Fruit fly (Drosophila melanogaster): ENCODE measurements around the gene CG5961.
"Not testable (repeated sequence)": the region's sequence is repeated elsewhere in the genome, so short reads cannot be mapped to it uniquely, and the experiment has no call there.

The CG5961 gene

dm6 chr3R:12459879-12460522 is at the start of gene CG5961, which contains the start of gene Polr3C (continued):
- TF ChIP-seq HmgZ (tag; optimal IDR thresholded peaks at IDR 0.05) = peak; percentile 24
- no peak for TF ChIP-seq CG7556 (GFP tag; optimal IDR thresholded peaks at IDR 0.05)
- no peak for TF ChIP-seq Tbp (GFP tag; optimal IDR thresholded peaks at IDR 0.05)
- no peak for TF ChIP-seq Side (GFP tag; optimal IDR thresholded peaks at IDR 0.05)
- TF ChIP-seq CG15601 (tag; optimal IDR thresholded peaks at IDR 0.05) = peak; percentile 61
- no peak for TF ChIP-seq Doc2 (GFP tag; IDR thresholded peaks at IDR 0.05)
- TF ChIP-seq pzg (GFP tag; optimal IDR thresholded peaks at IDR 0.05) = peak; percentile 63
- TF ChIP-seq ewg (GFP tag; optimal IDR thresholded peaks at IDR 0.05) = no peak
- no peak for TF ChIP-seq CkIIα-i1 (GFP tag; IDR thresholded peaks at IDR 0.05)

- TF ChIP-seq shn, bigmax, Kr (GFP tag; optimal IDR thresholded peaks at IDR 0.05): not testable (repeated sequence)
Observed at dm6 chr3R:12508776-12509175, 48.7 kb upstream of the CG5961 start, which contains the start of gene Hsp70Bc. Gene Hsp70Bc (plus strand): TSS chr3R:12509076.

DNA sequence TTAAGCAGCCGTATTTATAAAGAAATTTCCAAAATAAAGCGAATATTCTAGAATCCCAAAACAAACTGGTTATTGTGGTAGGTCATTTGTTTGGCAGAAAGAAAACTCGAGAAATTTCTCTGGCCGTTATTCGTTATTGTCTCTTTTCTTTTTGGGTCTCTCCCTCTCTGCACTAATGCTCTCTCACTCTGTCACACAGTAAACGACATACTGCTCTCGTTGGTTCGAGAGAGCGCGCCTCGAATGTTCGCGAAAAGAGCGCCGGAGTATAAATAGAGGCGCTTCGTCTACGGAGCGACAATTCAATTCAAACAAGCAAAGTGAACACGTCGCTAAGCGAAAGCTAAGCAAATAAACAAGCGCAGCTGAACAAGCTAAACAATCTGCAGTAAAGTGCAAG is 45.4 kb upstream of the CG5961 start, which contains the start of gene Hsp70Bb:
TSS of gene Hsp70Bb (plus strand) at position 301 of the 400 bp plus-strand sequence.
- TF ChIP-seq Deaf1 (tag; optimal IDR thresholded peaks at IDR 0.05); zen2 (GFP tag; IDR thresholded peaks at IDR 0.05; ENCODE audit: partially characterized antibody); oc (tag; optimal IDR thresholded peaks at IDR 0.05): not testable (repeated sequence)

- not testable (repeated sequence) for TF ChIP-seq slp2 (GFP tag; optimal IDR thresholded peaks at IDR 0.05); sc (optimal IDR thresholded peaks at IDR 0.05); sc (GFP tag; optimal IDR thresholded peaks at IDR 0.05); Sox102F (GFP tag; optimal IDR thresholded peaks at IDR 0.05)
Observed at dm6 chr3R:12502210-12502609, 42.1 kb upstream of the CG5961 start, which contains the start of gene Hsp70Bbb. Gene Hsp70Bbb (plus strand): TSS chr3R:12502510.

dm6 chr3R:12477239-12477865 is 17.3 kb upstream of the CG5961 start:
- TF ChIP-seq Gug (GFP tag; IDR thresholded peaks at IDR 0.05) (peak; percentile 53; the same call in 1 of the 4 replicates), Trl (optimal IDR thresholded peaks at IDR 0.05) (peak; percentile 71 to 86), Jarid2 (GFP tag; optimal IDR thresholded peaks at IDR 0.05) (peak; percentile 88), Tbp (GFP tag; optimal IDR thresholded peaks at IDR 0.05) (peak; percentile 63), sug (tag; optimal IDR thresholded peaks at IDR 0.05) (peak; percentile 4), cg (GFP tag; optimal IDR thresholded peaks at IDR 0.05) (peak; percentile 41), Med (GFP tag) (peak; percentile 43), CG5180 (GFP tag; optimal IDR thresholded peaks at IDR 0.05) (peak; percentile 91), nom (GFP tag; optimal IDR thresholded peaks at IDR 0.05) (peak; percentile 11), onecut (GFP tag; IDR thresholded peaks at IDR 0.05) (peak; percentile 71), yki (optimal IDR thresholded peaks at IDR 0.05) (peak; percentile 15), sens (GFP tag) (peak; percentile 61), CTCF (GFP tag; optimal IDR thresholded peaks at IDR 0.05) (peak; percentile 44), Deaf1 (tag; optimal IDR thresholded peaks at IDR 0.05) (peak; percentile 36), Blimp-1 (GFP tag; optimal IDR thresholded peaks at IDR 0.05) (peak; percentile 18)
- not testable (repeated sequence) for TF ChIP-seq Trl (GFP tag; optimal IDR thresholded peaks at IDR 0.05)
